Fruit fly (Drosophila melanogaster) S2 (cell line): Measurements from ENCODE around the gene CG7407.

Experiments used
- CG8478 ChIP-seq: fragments of >200 bp; optimal IDR thresholded peaks from 2 replicates; lab custom pipeline; 2018
- CTCF ChIP-seq, 2 experiments: fragments of >200 bp; optimal IDR thresholded peaks; 2 replicates each; lab custom pipeline; 2018

The CG7407 gene

DNA sequence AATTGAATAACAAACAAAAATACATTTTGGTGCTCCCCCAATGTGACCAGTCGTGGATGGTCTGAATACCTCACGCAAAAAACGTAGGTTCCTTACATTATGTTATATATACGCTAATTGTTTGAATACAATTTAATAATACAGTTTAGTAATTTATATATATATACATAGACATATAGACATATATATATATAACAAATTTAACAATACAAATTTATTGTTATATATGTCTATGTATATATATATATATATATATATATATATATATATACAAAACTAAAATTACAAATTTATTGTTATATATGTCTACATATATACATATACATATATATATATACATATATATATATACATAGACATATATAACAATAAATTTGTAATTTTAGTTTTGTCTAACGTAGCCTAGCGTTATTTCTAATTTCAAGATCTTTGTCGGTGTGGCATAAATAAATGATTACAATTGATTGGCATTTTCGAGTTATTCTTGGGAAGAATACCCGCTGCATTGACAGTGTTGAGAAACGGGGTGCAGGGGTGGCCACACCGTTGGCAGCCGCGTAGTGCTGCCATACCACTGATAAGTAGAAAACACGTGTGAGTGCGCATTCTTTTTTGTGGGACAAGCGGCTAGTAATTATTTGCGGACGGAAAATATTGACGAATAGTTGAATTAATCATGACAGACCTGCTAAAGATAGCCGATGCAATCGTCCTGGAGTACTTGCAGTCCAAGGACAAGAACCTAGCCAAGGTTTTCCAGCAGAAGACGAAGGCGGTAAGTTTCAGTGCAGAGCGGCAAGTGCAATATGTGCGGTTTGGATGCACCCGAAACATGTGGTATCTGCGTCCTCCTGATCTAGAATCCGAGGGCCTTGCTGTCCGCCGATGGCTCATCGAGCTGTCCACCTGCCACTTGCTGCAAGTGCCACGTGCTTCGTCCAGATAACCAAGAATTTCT is 9.2 kb downstream of the CG7407 start, which contains the start of the genes CG7148 and Nopp140:
CG7148 (minus strand) TSS at position 51 of the 958 bp plus-strand sequence.
Nopp140 (plus strand) TSS at position 572 of the 958 bp plus-strand sequence.
- TF ChIP-seq CG8478 (no peak), CTCF (optimal IDR thresholded peaks at IDR 0.05; lab: Kevin White, UChicago) (peak in 1 of 2 experiments; percentile 26)

- no peak for TF ChIP-seq CTCF (optimal IDR thresholded peaks at IDR 0.05; lab: Kevin White, UChicago)
- TF ChIP-seq CG8478: no peak
These were observed 12.3 kb downstream of the CG7407 start for dm6 chr3L:21835569-21835968.

DNA sequence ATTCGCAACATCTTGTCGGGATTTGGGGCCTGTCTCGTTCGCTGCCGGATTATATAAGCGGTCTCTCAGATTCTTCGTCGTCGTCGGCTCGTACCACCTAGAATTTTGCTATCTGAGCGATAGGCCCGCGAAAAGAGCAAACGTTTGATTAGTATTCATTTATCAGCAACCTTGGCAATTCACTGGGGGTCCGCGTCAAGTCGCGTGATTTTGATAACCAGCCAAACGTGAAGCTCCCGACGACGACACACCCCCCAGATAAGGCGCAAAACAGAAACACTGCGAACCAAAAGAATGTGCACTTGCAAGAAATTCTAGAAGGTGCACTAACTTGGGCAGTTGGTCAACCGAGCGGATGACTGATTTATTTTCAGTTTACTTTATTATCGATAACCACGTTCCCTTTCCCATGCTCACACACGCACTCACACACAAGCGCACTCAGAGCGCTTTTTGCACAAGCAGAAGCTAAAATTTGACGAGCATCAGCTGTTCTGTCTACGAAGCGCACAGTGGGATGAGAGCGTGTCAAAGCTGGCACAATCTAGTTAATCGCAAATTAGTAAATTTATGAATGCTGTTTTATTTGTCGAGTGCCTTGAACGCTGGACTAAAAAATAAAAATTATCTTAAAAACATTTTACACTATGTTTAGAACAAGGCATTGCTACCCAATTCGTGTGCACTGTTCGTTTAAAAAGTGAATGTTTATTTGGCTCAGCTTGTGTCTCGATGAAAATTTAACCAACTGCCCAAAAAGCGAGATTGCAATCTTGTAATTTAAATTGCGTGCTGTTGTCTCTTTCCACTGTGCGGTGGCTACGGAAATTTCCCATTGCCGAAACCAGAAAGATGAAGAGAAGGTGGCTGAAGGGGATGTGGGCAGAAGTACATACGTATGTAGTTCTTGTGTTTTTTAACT is 16.7 kb downstream of the CG7407 start:
- TF ChIP-seq CG8478: no peak
- no peak for TF ChIP-seq CTCF (optimal IDR thresholded peaks at IDR 0.05; lab: Kevin White, UChicago)

DNA sequence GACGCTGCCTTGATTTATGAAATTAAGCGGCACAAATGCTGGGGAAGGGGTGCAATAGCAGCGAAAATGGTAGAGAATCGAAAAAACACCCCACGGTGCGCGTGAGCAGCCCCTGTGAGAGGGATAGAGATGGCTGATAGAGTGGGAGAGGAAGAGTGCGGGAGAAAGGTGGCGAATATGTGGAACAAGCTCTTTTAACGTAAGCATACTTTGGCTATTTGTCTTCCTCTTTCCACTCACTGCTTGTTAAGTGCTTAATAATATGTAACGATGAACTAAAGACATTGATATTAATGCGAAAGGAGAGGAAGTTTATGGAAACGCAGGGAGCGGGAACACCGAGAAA is 17.4 kb downstream of the CG7407 start:
- no peak for TF ChIP-seq CTCF (optimal IDR thresholded peaks at IDR 0.05; lab: Kevin White, UChicago)
- TF ChIP-seq CG8478: no peak

- TF ChIP-seq CG8478: no peak
- no peak for TF ChIP-seq CTCF (optimal IDR thresholded peaks at IDR 0.05; lab: Kevin White, UChicago)
These were observed 17.8 kb downstream of the CG7407 start, which contains the start of gene P5CDh1 for dm6 chr3L:21841079-21841478. P5CDh1 (minus strand) TSS chr3L:21841356.

DNA sequence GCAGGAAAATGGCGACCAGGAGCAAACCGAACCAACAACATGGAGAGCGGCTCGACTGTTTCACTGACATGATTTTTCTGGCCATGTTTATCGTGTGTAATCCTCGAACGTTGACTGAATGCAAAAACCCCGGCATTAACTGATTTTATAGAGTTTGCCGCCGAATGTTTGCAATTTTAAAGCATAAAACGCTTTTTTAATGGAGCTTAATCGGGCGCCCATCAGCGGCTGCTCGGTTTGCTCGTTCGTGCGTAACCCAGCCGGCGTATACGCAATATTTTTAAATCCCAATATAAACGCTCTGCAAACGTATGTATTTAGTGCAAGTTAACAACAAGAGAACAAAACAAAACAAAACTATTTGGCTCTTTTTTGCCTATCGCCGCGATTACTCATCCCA is 19.0 kb downstream of the CG7407 start, which contains the start of gene CG14563:
CG14563 (minus strand) TSS at position 101 of the 400 bp plus-strand sequence.
- TF ChIP-seq CTCF (optimal IDR thresholded peaks at IDR 0.05; lab: Kevin White, UChicago) (no peak), CG8478 (no peak)

DNA sequence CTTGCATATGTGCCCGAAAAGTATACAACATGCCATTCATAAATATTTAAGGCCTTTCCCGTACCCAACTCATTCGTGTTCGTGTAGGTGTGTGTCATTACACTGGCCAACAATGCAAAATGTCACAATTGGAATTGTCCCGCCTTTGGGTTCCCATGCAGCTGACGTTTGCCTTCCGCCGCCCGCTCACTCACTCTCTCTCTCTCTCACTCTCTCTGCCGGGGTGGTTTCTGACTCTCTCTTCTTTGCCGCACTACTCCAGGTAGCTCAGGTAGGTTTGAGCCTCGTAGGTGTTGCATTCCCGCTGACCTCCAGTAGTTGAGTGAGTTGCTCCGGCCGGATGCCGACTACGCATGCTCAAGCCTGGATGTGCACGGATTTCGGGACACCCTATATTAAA is 20.0 kb downstream of the CG7407 start:
- no peak for TF ChIP-seq CG8478
- TF ChIP-seq CTCF (optimal IDR thresholded peaks at IDR 0.05; lab: Kevin White, UChicago): no peak

DNA sequence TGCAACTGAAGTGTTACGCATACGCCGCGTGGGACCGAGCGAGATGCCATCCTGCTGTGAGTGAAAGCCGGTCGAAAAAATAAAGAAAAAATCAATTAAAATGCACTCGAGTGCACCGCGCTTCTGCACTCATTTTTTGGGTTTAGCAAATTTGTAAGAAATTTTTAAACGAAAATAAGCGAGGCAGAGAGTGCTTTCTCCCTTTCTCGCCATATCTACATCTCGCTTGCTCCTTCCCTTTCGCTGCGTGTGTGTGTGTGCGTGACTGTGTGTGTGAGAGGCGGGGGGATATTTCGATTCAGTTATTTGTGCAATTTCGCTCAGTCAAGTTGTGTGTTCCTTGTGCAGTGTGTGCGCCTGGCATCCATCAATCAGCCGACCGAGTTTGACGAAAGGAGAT is 21.2 kb downstream of the CG7407 start, which contains the start of gene mub:
mub (plus strand) TSS at position 301 of the 400 bp plus-strand sequence.
- TF ChIP-seq CG8478 (no peak), CTCF (optimal IDR thresholded peaks at IDR 0.05; lab: Kevin White, UChicago) (no peak)

DNA sequence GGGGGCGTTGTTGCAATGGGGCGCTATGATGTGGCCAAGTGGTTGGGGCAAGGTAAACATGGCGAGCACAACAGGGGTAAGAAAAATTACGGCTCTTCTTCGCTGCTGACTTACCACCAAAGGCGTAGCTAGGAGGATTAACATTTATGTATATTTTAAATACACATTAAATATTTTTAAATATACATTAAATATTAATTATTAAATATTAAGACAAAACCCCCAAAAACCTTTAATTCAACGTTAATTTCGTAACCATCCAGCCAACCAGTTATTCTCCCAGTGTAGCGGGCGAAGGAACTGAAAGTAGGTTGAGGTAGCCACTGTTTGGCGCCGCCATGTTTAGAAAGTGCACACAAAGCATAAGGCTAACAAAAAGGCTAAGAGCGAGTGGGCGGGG is 23.3 kb downstream of the CG7407 start:
- TF ChIP-seq CTCF (optimal IDR thresholded peaks at IDR 0.05; lab: Kevin White, UChicago) (no peak), CG8478 (no peak)

DNA sequence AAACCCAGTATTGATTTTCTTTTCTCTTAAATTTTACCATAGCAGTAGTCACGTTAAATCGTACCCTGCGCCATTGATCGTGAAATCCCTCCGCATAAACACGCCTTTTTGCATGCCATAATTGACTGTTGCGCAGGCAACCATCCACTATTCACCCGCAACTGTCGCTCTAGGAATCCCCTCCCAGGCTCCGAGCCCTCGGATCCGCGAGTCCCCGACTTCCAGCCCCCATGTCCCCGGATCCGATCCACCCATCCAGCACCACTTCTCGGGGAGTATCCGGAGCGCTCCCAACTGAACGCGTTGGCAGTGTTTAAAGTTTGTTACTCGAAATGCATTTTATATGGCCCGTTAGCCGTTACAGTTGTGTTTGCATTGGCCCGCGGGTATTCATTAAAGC is 25.1 kb downstream of the CG7407 start:
- no peak for TF ChIP-seq CTCF (optimal IDR thresholded peaks at IDR 0.05; lab: Kevin White, UChicago)
- TF ChIP-seq CG8478: no peak

dm6 chr3L:21859299-21860052 is 36.2 kb downstream of the CG7407 start:
- TF ChIP-seq CG8478 (no peak), CTCF (optimal IDR thresholded peaks at IDR 0.05; lab: Kevin White, UChicago) (no peak)

- TF ChIP-seq CTCF (optimal IDR thresholded peaks at IDR 0.05; lab: Kevin White, UChicago) (no peak), CG8478 (no peak)
These were observed 48.5 kb downstream of the CG7407 start for dm6 chr3L:21871804-21872203.
